Fruit fly (Drosophila melanogaster) whole organism, embryonic: ENCODE measurements around the gene CG10801.
A peak's percentile ranks its signal among the peaks of the same experiment; 100 is the strongest.

ENCODE experiments used
- Adf1 ChIP-seq: fragments of 200-800 bp; sonication (Bioruptor generic); IDR thresholded peaks from 2 replicates; pipeline ENCODE4 v1.3.6; 2022; ENCODE audit warnings: missing biosample characterization, missing genetic modification characterization
- Antp ChIP-seq: fragments of 200-800 bp; sonication (Bioruptor generic); optimal IDR thresholded peaks from 3 replicates; lab custom pipeline; 2016; ENCODE audit warnings: missing biosample characterization, missing genetic modification characterization
- B-H1 ChIP-seq: fragments of 200-800 bp; sonication (Bioruptor generic); IDR thresholded peaks from 3 replicates; pipeline ENCODE4 v1.3.6; 2022; ENCODE audit warnings: missing biosample characterization, missing genetic modification characterization
- CG13624 ChIP-seq: fragments of 200-800 bp; sonication (Bioruptor generic); optimal IDR thresholded peaks from 2 replicates; lab custom pipeline; 2016; ENCODE audit warnings: missing biosample characterization, missing genetic modification characterization
- CG1602 ChIP-seq: fragments of 200-800 bp; sonication (Bioruptor generic); optimal IDR thresholded peaks from 3 replicates; lab custom pipeline; 2016; ENCODE audit warnings: missing biosample characterization, missing genetic modification characterization
- CG18599 ChIP-seq: fragments of 200-800 bp; sonication (Bioruptor generic); optimal IDR thresholded peaks from 3 replicates; lab custom pipeline; 2017; ENCODE audit warnings: missing biosample characterization, missing genetic modification characterization, mild to moderate bottlenecking, moderate library complexity, missing genetic modification reagents
- CG30403 ChIP-seq: fragments of 200-800 bp; sonication (Bioruptor generic); optimal IDR thresholded peaks from 3 replicates; lab custom pipeline; 2016; ENCODE audit warnings: missing biosample characterization, missing genetic modification characterization
- CG31224 ChIP-seq: fragments of 200-800 bp; sonication (Bioruptor generic); IDR thresholded peaks from 2 replicates; pipeline ENCODE4 v1.3.6; 2022; ENCODE audit warnings: missing biosample characterization, missing genetic modification characterization
- CG31441 ChIP-seq: fragments of 200-800 bp; sonication (Bioruptor generic); IDR thresholded peaks from 2 replicates; pipeline ENCODE4 v1.3.6; 2022; ENCODE audit warnings: missing biosample characterization, missing genetic modification characterization
- CG34376 ChIP-seq: fragments of 200-800 bp; sonication (Bioruptor generic); optimal IDR thresholded peaks from 2 replicates; lab custom pipeline; 2018; ENCODE audit warnings: missing biosample characterization, mild to moderate bottlenecking, missing genetic modification characterization
- CG4282 ChIP-seq: fragments of 200-800 bp; sonication (Bioruptor generic); optimal IDR thresholded peaks from 2 replicates; lab custom pipeline; 2016; ENCODE audit warnings: missing biosample characterization, missing genetic modification characterization
- CG8089 ChIP-seq: fragments of 200-800 bp; sonication (Bioruptor generic); optimal IDR thresholded peaks from 3 replicates; lab custom pipeline; 2016; ENCODE audit warnings: missing biosample characterization, missing genetic modification characterization
- CG8359 ChIP-seq: fragments of 200-800 bp; sonication (Bioruptor generic); optimal IDR thresholded peaks from 2 replicates; lab custom pipeline; 2017; ENCODE audit warnings: missing biosample characterization, mild to moderate bottlenecking, missing genetic modification characterization, borderline replicate concordance
- Camta ChIP-seq: fragments of 200-800 bp; sonication (Bioruptor generic); optimal IDR thresholded peaks from 2 replicates; lab custom pipeline; 2016; ENCODE audit warnings: missing biosample characterization, missing genetic modification characterization
- Fer1 ChIP-seq: fragments of 200-800 bp; sonication (Bioruptor generic); optimal IDR thresholded peaks from 2 replicates; lab custom pipeline; 2017; ENCODE audit warnings: missing biosample characterization, mild to moderate bottlenecking, missing genetic modification characterization
- HLH4C ChIP-seq: fragments of 200-800 bp; sonication (Bioruptor generic); IDR thresholded peaks from 3 replicates; pipeline ENCODE4 v1.3.6; 2022; ENCODE audit warnings: missing biosample characterization, missing genetic modification characterization; ENCODE audit not compliant: partially characterized antibody
- HLH54F ChIP-seq: fragments of 200-800 bp; sonication (Bioruptor generic); optimal IDR thresholded peaks from 3 replicates; lab custom pipeline; 2016; ENCODE audit warnings: missing biosample characterization, missing genetic modification characterization
- HmgZ ChIP-seq: fragments of 200-800 bp; sonication (Bioruptor generic); optimal IDR thresholded peaks from 2 replicates; lab custom pipeline; 2018; ENCODE audit warnings: missing biosample characterization, mild to moderate bottlenecking, missing genetic modification characterization
- Hmr ChIP-seq: fragments of 200-800 bp; sonication (Bioruptor generic); optimal IDR thresholded peaks from 3 replicates; lab custom pipeline; 2017; ENCODE audit warnings: mild to moderate bottlenecking, missing biosample characterization, missing genetic modification reagents, missing genetic modification characterization
- Meics ChIP-seq: fragments of 200-800 bp; sonication (Bioruptor generic); optimal IDR thresholded peaks from 2 replicates; lab custom pipeline; 2017; ENCODE audit warnings: missing biosample characterization, mild to moderate bottlenecking, missing genetic modification characterization
- Oli ChIP-seq: fragments of 200-800 bp; sonication (Bioruptor generic); optimal IDR thresholded peaks from 2 replicates; lab custom pipeline; 2018; ENCODE audit warnings: missing biosample characterization, mild to moderate bottlenecking, missing genetic modification characterization, moderate library complexity
- Opbp ChIP-seq: fragments of 200-800 bp; sonication (Bioruptor generic); IDR thresholded peaks from 3 replicates; pipeline ENCODE4 v1.3.6; 2022; ENCODE audit warnings: missing biosample characterization, missing genetic modification characterization; ENCODE audit not compliant: partially characterized antibody
- TFAM ChIP-seq: fragments of 200-800 bp; sonication (Bioruptor generic); optimal IDR thresholded peaks from 2 replicates; lab custom pipeline; 2017; ENCODE audit warnings: missing biosample characterization, missing genetic modification characterization, inconsistent platforms
- ara ChIP-seq: fragments of 200-800 bp; sonication (Bioruptor generic); IDR thresholded peaks from 2 replicates; pipeline ENCODE4 v1.3.6; 2022; ENCODE audit warnings: missing biosample characterization, missing genetic modification characterization
- ase ChIP-seq: fragments of 200-800 bp; sonication (Bioruptor generic); IDR thresholded peaks from 3 replicates; pipeline ENCODE4 v1.3.6; 2022; ENCODE audit warnings: missing biosample characterization, missing genetic modification characterization
- ash1 ChIP-seq: fragments of 200-800 bp; sonication (Bioruptor generic); optimal IDR thresholded peaks from 2 replicates; lab custom pipeline; 2018; ENCODE audit warnings: missing biosample characterization, mild to moderate bottlenecking, missing genetic modification characterization
- chif ChIP-seq, 2 experiments: fragments of 200-800 bp; sonication (Bioruptor generic); optimal IDR thresholded peaks; 3 replicates each; lab custom pipeline; 2016; ENCODE audit warnings: missing biosample characterization in 2 of 2, missing genetic modification characterization in 2 of 2
- chn ChIP-seq: fragments of 200-800 bp; sonication (Bioruptor generic); optimal IDR thresholded peaks from 2 replicates; lab custom pipeline; 2016; ENCODE audit warnings: missing biosample characterization, missing genetic modification characterization
- crol ChIP-seq: fragments of 200-800 bp; sonication (Bioruptor generic); IDR thresholded peaks from 2 replicates; pipeline ENCODE4 v1.3.6; 2022; ENCODE audit warnings: missing biosample characterization, missing genetic modification characterization
- cwo ChIP-seq: fragments of 200-800 bp; sonication (Bioruptor generic); optimal IDR thresholded peaks from 3 replicates; lab custom pipeline; 2017; ENCODE audit warnings: missing biosample characterization, missing genetic modification characterization, mild to moderate bottlenecking, moderate library complexity, missing genetic modification reagents
- danr ChIP-seq: fragments of 200-800 bp; sonication (Bioruptor generic); IDR thresholded peaks from 2 replicates; pipeline ENCODE4 v1.3.6; 2022; ENCODE audit warnings: missing biosample characterization, missing genetic modification characterization
- dimm ChIP-seq: fragments of 200-800 bp; sonication (Bioruptor generic); IDR thresholded peaks from 2 replicates; pipeline ENCODE4 v1.3.6; 2022; ENCODE audit warnings: missing biosample characterization, missing genetic modification characterization
- fd102C ChIP-seq: fragments of 200-800 bp; sonication (Bioruptor generic); optimal IDR thresholded peaks from 2 replicates; lab custom pipeline; 2018; ENCODE audit warnings: missing biosample characterization, mild to moderate bottlenecking, missing genetic modification characterization, moderate library complexity
- h ChIP-seq: fragments of >200 bp; optimal IDR thresholded peaks from 2 replicates; lab custom pipeline; 2017
- hth ChIP-seq: fragments of >200 bp; optimal IDR thresholded peaks from 2 replicates; lab custom pipeline; 2017; ENCODE audit warnings: inconsistent platforms
- jigr1 ChIP-seq: fragments of 200-800 bp; sonication (Bioruptor generic); IDR thresholded peaks from 3 replicates; pipeline ENCODE4 v1.3.6; 2022; ENCODE audit warnings: missing biosample characterization, missing genetic modification characterization
- nom ChIP-seq: fragments of 200-800 bp; sonication (Bioruptor generic); optimal IDR thresholded peaks from 2 replicates; lab custom pipeline; 2017; ENCODE audit warnings: missing biosample characterization, missing genetic modification characterization, mild to moderate bottlenecking, moderate library complexity, missing genetic modification reagents
- org-1 ChIP-seq: fragments of 200-800 bp; sonication (Bioruptor generic); optimal IDR thresholded peaks from 2 replicates; lab custom pipeline; 2017; ENCODE audit warnings: missing biosample characterization, missing genetic modification characterization
- pb ChIP-seq: fragments of 200-800 bp; sonication (Bioruptor generic); optimal IDR thresholded peaks from 3 replicates; lab custom pipeline; 2016; ENCODE audit warnings: missing biosample characterization, missing genetic modification characterization
- pho ChIP-seq: fragments of 200-800 bp; sonication (Bioruptor generic); optimal IDR thresholded peaks from 2 replicates; lab custom pipeline; 2016; ENCODE audit warnings: missing biosample characterization, missing genetic modification characterization
- pros ChIP-seq: fragments of 200-800 bp; sonication (Bioruptor generic); optimal IDR thresholded peaks from 3 replicates; lab custom pipeline; 2019; ENCODE audit warnings: missing biosample characterization, mild to moderate bottlenecking, missing genetic modification characterization, moderate library complexity
- psq ChIP-seq: fragments of 200-800 bp; sonication (Bioruptor generic); optimal IDR thresholded peaks from 2 replicates; lab custom pipeline; 2017; ENCODE audit warnings: missing biosample characterization, missing genetic modification characterization
- sd ChIP-seq: fragments of 200-800 bp; sonication (Bioruptor generic); optimal IDR thresholded peaks from 3 replicates; lab custom pipeline; 2018; ENCODE audit warnings: missing biosample characterization, mild to moderate bottlenecking, missing genetic modification characterization, moderate library complexity
- slbo ChIP-seq: fragments of 200-800 bp; sonication (Bioruptor generic); IDR thresholded peaks from 2 replicates; pipeline ENCODE4 v1.3.6; 2022; ENCODE audit warnings: missing biosample characterization, missing genetic modification characterization
- sqz ChIP-seq: fragments of 200-800 bp; sonication (Bioruptor generic); optimal IDR thresholded peaks from 3 replicates; lab custom pipeline; 2018; ENCODE audit warnings: missing biosample characterization, mild to moderate bottlenecking, missing genetic modification characterization
- tna ChIP-seq: fragments of 200-800 bp; sonication (Bioruptor generic); IDR thresholded peaks from 2 replicates; pipeline ENCODE4 v1.3.6; 2022; ENCODE audit warnings: missing biosample characterization, missing genetic modification characterization; ENCODE audit not compliant: partially characterized antibody
- ttk ChIP-seq: fragments of 200-800 bp; sonication (Bioruptor generic); IDR thresholded peaks from 2 replicates; pipeline ENCODE4 v2.1.2; 2022; ENCODE audit warnings: missing biosample characterization, missing genetic modification characterization
- tup ChIP-seq: fragments of 200-800 bp; sonication (Bioruptor generic); optimal IDR thresholded peaks from 2 replicates; lab custom pipeline; 2016; ENCODE audit warnings: missing biosample characterization, mild to moderate bottlenecking, missing genetic modification characterization, moderate library complexity
- tx ChIP-seq: fragments of 200-800 bp; sonication (Bioruptor generic); optimal IDR thresholded peaks from 2 replicates; lab custom pipeline; 2016; ENCODE audit warnings: missing biosample characterization, missing genetic modification characterization
- wek ChIP-seq: fragments of 200-800 bp; sonication (Bioruptor generic); optimal IDR thresholded peaks from 3 replicates; lab custom pipeline; 2018; ENCODE audit warnings: missing biosample characterization, mild to moderate bottlenecking, missing genetic modification characterization, moderate library complexity
- zf30C ChIP-seq: fragments of 200-800 bp; sonication (Bioruptor generic); optimal IDR thresholded peaks from 3 replicates; lab custom pipeline; 2018; ENCODE audit warnings: missing biosample characterization, mild to moderate bottlenecking, missing genetic modification characterization
- zfh1 ChIP-seq: fragments of 200-800 bp; sonication (Bioruptor generic); IDR thresholded peaks from 3 replicates; pipeline ENCODE4 v1.3.6; 2022; ENCODE audit warnings: missing biosample characterization, missing genetic modification characterization

CG10801 gene

DNA sequence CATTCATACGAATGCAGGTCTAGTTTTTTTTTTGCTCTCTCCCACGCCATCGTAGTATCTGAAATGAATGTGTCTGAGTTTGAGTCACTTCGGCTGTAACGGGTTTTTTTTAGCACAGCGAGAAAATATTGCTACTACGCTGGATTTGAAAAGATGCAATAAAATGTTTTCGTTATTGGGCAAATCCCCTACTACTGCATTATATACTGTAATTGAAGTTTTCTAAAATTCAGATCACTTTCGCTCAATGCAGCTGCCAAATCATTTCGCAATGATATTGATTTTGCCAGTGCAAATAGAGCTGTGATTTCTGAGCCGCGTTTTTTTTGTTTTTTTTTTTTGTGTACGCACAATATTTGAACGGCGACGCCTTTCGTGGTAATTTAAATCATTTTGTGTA lies 27.5 kb upstream of the CG10801 start (continued):
- no peak for TF ChIP-seq pho (GFP tag; lab: Kevin White, UChicago)
- TF ChIP-seq ara (GFP tag; lab: Robert Waterston, UW) = no peak
- TF ChIP-seq CG8089 (GFP tag; lab: Kevin White, UChicago) = peak; percentile 29
- TF ChIP-seq CG34376 (GFP tag; lab: Kevin White, UChicago) = no peak
- no peak for TF ChIP-seq tna (GFP tag; lab: Robert Waterston, UW)
- TF ChIP-seq Adf1 = no peak
- TF ChIP-seq h (lab: Kevin White, UChicago) = no peak
- TF ChIP-seq zf30C (GFP tag; lab: Kevin White, UChicago) = no peak
- no peak for TF ChIP-seq Meics (GFP tag; lab: Kevin White, UChicago)
- peak; percentile 42 for TF ChIP-seq Oli (tag; lab: Kevin White, UChicago)
- TF ChIP-seq Camta (GFP tag; lab: Kevin White, UChicago) = peak; percentile 14
- TF ChIP-seq CG31224 (GFP tag; lab: Robert Waterston, UW) = 0 out of 2 replicates have a peak, but pooled peaks have one; percentile 14
- no peak for TF ChIP-seq CG8359 (GFP tag; lab: Kevin White, UChicago)
- no peak for TF ChIP-seq pros (GFP tag; lab: Kevin White, UChicago)
- no peak for TF ChIP-seq chn
- TF ChIP-seq HLH54F = peak; percentile 30
- TF ChIP-seq Opbp (GFP tag; lab: Robert Waterston, UW) = no peak
- TF ChIP-seq Antp = peak; percentile 24
- TF ChIP-seq CG30403 = peak; percentile 22
- 0 out of 2 replicates have a peak, but pooled peaks have one; percentile 19 for TF ChIP-seq dimm
- peak; percentile 7 for TF ChIP-seq Hmr (GFP tag; lab: Kevin White, UChicago)
- TF ChIP-seq nom (GFP tag; lab: Kevin White, UChicago) = no peak
- TF ChIP-seq tx (GFP tag; lab: Kevin White, UChicago) = peak; percentile 25
- TF ChIP-seq CG4282 (GFP tag; lab: Kevin White, UChicago) = no peak
- no peak for TF ChIP-seq jigr1 (GFP tag; lab: Robert Waterston, UW)
- peak; percentile 33; the same call in 1 of the 2 replicates for TF ChIP-seq CG31441
- TF ChIP-seq CG1602 (GFP tag; lab: Kevin White, UChicago) = no peak
- peak; percentile 68 for TF ChIP-seq slbo (GFP tag; lab: Robert Waterston, UW)
- no peak for TF ChIP-seq sd (tag; lab: Kevin White, UChicago)
- 0 out of 2 replicates have a peak, but pooled peaks have one; percentile 17 for TF ChIP-seq danr (GFP tag; lab: Robert Waterston, UW)
- no peak for TF ChIP-seq fd102C (GFP tag; lab: Kevin White, UChicago)
- no peak for TF ChIP-seq hth (lab: Kevin White, UChicago)
- peak; percentile 17 for TF ChIP-seq CG18599 (GFP tag; lab: Kevin White, UChicago)
- TF ChIP-seq wek = no peak
- TF ChIP-seq B-H1 (GFP tag; lab: Robert Waterston, UW) = peak; percentile 11; the same call in 1 of the 3 replicates
- no peak for TF ChIP-seq TFAM
- peak; percentile 55; the same call in 1 of the 3 replicates for TF ChIP-seq ase (GFP tag; lab: Robert Waterston, UW)
- TF ChIP-seq org-1 (GFP tag; lab: Kevin White, UChicago) = no peak
- TF ChIP-seq ttk (GFP tag; lab: Robert Waterston, UW) = 0 out of 2 replicates have a peak, but pooled peaks have one; percentile 16
- TF ChIP-seq chif (GFP tag; optimal IDR thresholded peaks at IDR 0.05; lab: Kevin White, UChicago) = peak; percentile 20 to 53
- TF ChIP-seq sqz (GFP tag; lab: Kevin White, UChicago) = peak; percentile 1
- TF ChIP-seq CG13624 (GFP tag; lab: Kevin White, UChicago) = no peak
- peak; percentile 8 for TF ChIP-seq Fer1
- peak; percentile 43 for TF ChIP-seq pb (GFP tag; lab: Kevin White, UChicago)
- no peak for TF ChIP-seq HLH4C (GFP tag; lab: Robert Waterston, UW)
- no peak for TF ChIP-seq zfh1 (GFP tag; lab: Robert Waterston, UW)
- TF ChIP-seq tup = no peak
- no peak for TF ChIP-seq crol (GFP tag; lab: Robert Waterston, UW)
- no peak for TF ChIP-seq HmgZ
- TF ChIP-seq psq = no peak
- TF ChIP-seq cwo (GFP tag; lab: Kevin White, UChicago) = no peak
- TF ChIP-seq ash1 = no peak
